Worm (Caenorhabditis elegans) whole organism, mixed stage, embryonic: ENCODE measurements around the gene T07E3.2.

Experiments used
- nhr-237 ChIP-seq: fragments of 150-350 bp; optimal IDR thresholded peaks from 2 replicates; lab custom pipeline; 2014; ENCODE audit warnings: missing biosample characterization, missing genetic modification characterization
- unc-62 ChIP-seq: fragments of 150-350 bp; optimal IDR thresholded peaks from 2 replicates; lab custom pipeline; 2014; ENCODE audit warnings: missing biosample characterization, missing genetic modification reagents, missing genetic modification characterization

- TF ChIP-seq unc-62 (GFP tag; lab: Kevin White, UChicago) = no peak
- TF ChIP-seq nhr-237 = no peak
These were observed 22.2 kb downstream of the T07E3.2 start, which contains the start of gene flap-1 for ce11 chrIII:6928725-6929124.
